Worm (Caenorhabditis elegans) whole organism, L3 larva: ENCODE measurements around the gene ZC204.17.
A peak's percentile ranks its signal among the peaks of the same experiment; 100 is the strongest.

Experiments
- ZK546.5 ChIP-seq: sonication (generic microtip); optimal IDR thresholded peaks from 2 replicates; lab custom pipeline; 2017; ENCODE audit warnings: missing biosample characterization, missing genetic modification characterization
- aly-2 ChIP-seq: fragments of 150-350 bp; optimal IDR thresholded peaks from 2 replicates; lab custom pipeline; 2014; ENCODE audit warnings: missing biosample characterization, missing genetic modification characterization
- ama-1 ChIP-seq: fragments of 150-350 bp; optimal IDR thresholded peaks from 2 replicates; lab custom pipeline; 2018
- ceh-16 ChIP-seq: sonication (generic microtip); optimal IDR thresholded peaks from 2 replicates; lab custom pipeline; 2017; ENCODE audit warnings: missing biosample characterization, missing genetic modification characterization
- ceh-82 ChIP-seq: fragments of 150-350 bp; optimal IDR thresholded peaks from 2 replicates; lab custom pipeline; 2014; ENCODE audit warnings: missing biosample characterization, missing genetic modification characterization
- daf-12 ChIP-seq: fragments of 150-350 bp; optimal IDR thresholded peaks from 2 replicates; lab custom pipeline; 2014; ENCODE audit warnings: missing biosample characterization, missing genetic modification reagents, missing genetic modification characterization
- egl-27 ChIP-seq: sonication (generic microtip); optimal IDR thresholded peaks from 4 replicates; lab custom pipeline; 2017; ENCODE audit warnings: missing biosample characterization, missing genetic modification reagents, missing genetic modification characterization
- egl-5 ChIP-seq: fragments of 150-350 bp; optimal IDR thresholded peaks from 2 replicates; lab custom pipeline; 2017; ENCODE audit warnings: missing biosample characterization, missing genetic modification reagents, missing genetic modification characterization, inconsistent platforms
- elt-1 ChIP-seq: fragments of 150-350 bp; optimal IDR thresholded peaks from 2 replicates; lab custom pipeline; 2014; ENCODE audit warnings: missing biosample characterization, missing genetic modification characterization
- elt-2 ChIP-seq: sonication (generic microtip); optimal IDR thresholded peaks from 2 replicates; lab custom pipeline; 2016; ENCODE audit warnings: missing genetic modification reagents, mild to moderate bottlenecking, missing genetic modification characterization, missing compliant biosample characterization
- eor-1 ChIP-seq, 2 experiments: fragments of 150-350 bp; optimal IDR thresholded peaks; 2 replicates each; lab custom pipeline; 2014 to 2018; ENCODE audit warnings: missing biosample characterization in 2 of 2, missing genetic modification characterization in 2 of 2
- fkh-10 ChIP-seq: sonication (generic microtip); optimal IDR thresholded peaks from 2 replicates; lab custom pipeline; 2017; ENCODE audit warnings: missing biosample characterization, missing genetic modification reagents, missing genetic modification characterization
- fkh-2 ChIP-seq: fragments of 150-350 bp; optimal IDR thresholded peaks from 2 replicates; lab custom pipeline; 2014; ENCODE audit warnings: missing biosample characterization, missing genetic modification reagents, missing genetic modification characterization
- jun-1 ChIP-seq: fragments of 150-350 bp; optimal IDR thresholded peaks from 2 replicates; lab custom pipeline; 2014; ENCODE audit warnings: missing biosample characterization, missing genetic modification reagents, missing genetic modification characterization
- lsy-12 ChIP-seq: sonication (generic microtip); optimal IDR thresholded peaks from 2 replicates; lab custom pipeline; 2016; ENCODE audit warnings: mild to moderate bottlenecking, missing genetic modification characterization, missing compliant biosample characterization
- mdl-1 ChIP-seq: fragments of 150-350 bp; optimal IDR thresholded peaks from 2 replicates; lab custom pipeline; 2014; ENCODE audit warnings: missing biosample characterization, missing genetic modification characterization
- mml-1 ChIP-seq: fragments of 150-350 bp; sonication (generic microtip); optimal IDR thresholded peaks from 3 replicates; lab custom pipeline; 2014; ENCODE audit warnings: missing biosample characterization, missing genetic modification characterization
- nfya-1 ChIP-seq: sonication (generic microtip); optimal IDR thresholded peaks from 2 replicates; lab custom pipeline; 2017; ENCODE audit warnings: missing genetic modification characterization, mild to moderate bottlenecking, missing compliant biosample characterization, antibody characterized with exemption, moderate library complexity; ENCODE audit not compliant: insufficient read depth
- nhr-11 ChIP-seq: fragments of 150-350 bp; optimal IDR thresholded peaks from 2 replicates; lab custom pipeline; 2014; ENCODE audit warnings: missing biosample characterization, missing genetic modification characterization
- nhr-237 ChIP-seq: fragments of 150-350 bp; optimal IDR thresholded peaks from 2 replicates; lab custom pipeline; 2014; ENCODE audit warnings: missing biosample characterization, missing genetic modification characterization
- nhr-28 ChIP-seq: fragments of 150-350 bp; optimal IDR thresholded peaks from 2 replicates; lab custom pipeline; 2014; ENCODE audit warnings: missing biosample characterization, missing genetic modification characterization
- nhr-43 ChIP-seq: sonication (generic microtip); optimal IDR thresholded peaks from 2 replicates; lab custom pipeline; 2016; ENCODE audit warnings: mild to moderate bottlenecking, missing genetic modification characterization, missing compliant biosample characterization; ENCODE audit not compliant: poor library complexity, severe bottlenecking
- nhr-76 ChIP-seq: fragments of 150-350 bp; sonication (generic microtip); optimal IDR thresholded peaks from 5 replicates; lab custom pipeline; 2014; ENCODE audit warnings: missing biosample characterization, missing genetic modification characterization
- pqm-1 ChIP-seq: fragments of 150-350 bp; optimal IDR thresholded peaks from 2 replicates; lab custom pipeline; 2017; ENCODE audit warnings: missing biosample characterization, missing genetic modification characterization, inconsistent platforms
- sea-2 ChIP-seq: fragments of 150-350 bp; sonication (generic microtip); optimal IDR thresholded peaks from 4 replicates; lab custom pipeline; 2014; ENCODE audit warnings: missing biosample characterization, missing genetic modification reagents, missing genetic modification characterization
- snpc-4 ChIP-seq: fragments of 150-350 bp; optimal IDR thresholded peaks from 2 replicates; lab custom pipeline; 2014; ENCODE audit warnings: missing biosample characterization, missing genetic modification characterization
- tbx-2 ChIP-seq: sonication (generic microtip); optimal IDR thresholded peaks from 2 replicates; lab custom pipeline; 2016; ENCODE audit warnings: mild to moderate bottlenecking, missing genetic modification characterization, missing compliant biosample characterization
- unc-39 ChIP-seq: sonication (generic microtip); optimal IDR thresholded peaks from 4 replicates; lab custom pipeline; 2017; ENCODE audit warnings: missing biosample characterization, missing genetic modification characterization
- zag-1 ChIP-seq: fragments of 150-350 bp; optimal IDR thresholded peaks from 2 replicates; lab custom pipeline; 2014; ENCODE audit warnings: missing biosample characterization, missing genetic modification characterization
- ztf-4 ChIP-seq: fragments of 150-350 bp; optimal IDR thresholded peaks from 2 replicates; lab custom pipeline; 2014; ENCODE audit warnings: missing biosample characterization, missing genetic modification characterization

The ZC204.17 gene

ce11 chrII:1682218-1682617 is 36.1 kb upstream of the ZC204.17 start, which contains the start of gene fbxb-26:
Gene fbxb-26, plus strand, starts transcription at chrII:1682518.
- TF ChIP-seq eor-1 (tag; optimal IDR thresholded peaks at IDR 0.05; lab: Kevin White, UChicago) (no peak), mml-1 (tag; lab: Kevin White, UChicago) (no peak), nhr-43 (no peak), ZK546.5 (no peak), nhr-76 (no peak), nhr-11 (no peak), ceh-82 (tag; lab: Kevin White, UChicago) (no peak), lsy-12 (tag; lab: Kevin White, UChicago) (no peak)
- TF ChIP-seq, all 47 proteins: peak for 0

ce11 chrII:1679081-1679480 is 33.0 kb upstream of the ZC204.17 start, which contains the start of gene irld-36:
Gene irld-36, plus strand, starts transcription at chrII:1679381.
- TF ChIP-seq nhr-43 (no peak), nhr-237 (no peak)

ce11 chrII:1676088-1676487 is 30.0 kb upstream of the ZC204.17 start, which contains the start of gene fbxb-17:
Gene fbxb-17, plus strand, starts transcription at chrII:1676388.
- TF ChIP-seq elt-1 (no peak), ceh-16 (tag; lab: Kevin White, UChicago) (no peak), lsy-12 (tag; lab: Kevin White, UChicago) (no peak)

- no peak for TF ChIP-seq egl-5
- no peak for TF ChIP-seq pqm-1 (tag; lab: Kevin White, UChicago)
- no peak for TF ChIP-seq sea-2
- no peak for TF ChIP-seq nhr-76
- TF ChIP-seq ama-1 (lab: Kevin White, UChicago): no peak
- no peak for TF ChIP-seq elt-1
- no peak for TF ChIP-seq snpc-4 (tag; lab: Kevin White, UChicago)
- no peak for TF ChIP-seq ztf-4 (tag; lab: Kevin White, UChicago)
- no peak for TF ChIP-seq zag-1 (tag; lab: Kevin White, UChicago)
- TF ChIP-seq fkh-10 (GFP tag; lab: Kevin White, UChicago): no peak
Measured at ce11 chrII:1672673-1673072, 26.6 kb upstream of the ZC204.17 start.

ce11 chrII:1670985-1671384 is 24.9 kb upstream of the ZC204.17 start:
- TF ChIP-seq daf-12 (tag; lab: Kevin White, UChicago) (no peak), ZK546.5 (no peak), fkh-10 (GFP tag; lab: Kevin White, UChicago) (no peak), mdl-1 (tag; lab: Kevin White, UChicago) (no peak), aly-2 (tag; lab: Kevin White, UChicago) (no peak), jun-1 (tag; lab: Kevin White, UChicago) (no peak)

ce11 chrII:1670260-1670879 is 24.3 kb upstream of the ZC204.17 start, which contains the start of gene nhx-6:
Gene nhx-6, plus strand, starts transcription at chrII:1670829.
- peak; percentile 66 for TF ChIP-seq elt-2 (tag; lab: Kevin White, UChicago)
- no peak for TF ChIP-seq elt-1
- TF ChIP-seq pqm-1 (tag; lab: Kevin White, UChicago): peak; percentile 5

- TF ChIP-seq fkh-10 (GFP tag; lab: Kevin White, UChicago) (no peak), nfya-1 (tag; lab: Kevin White, UChicago) (no peak), egl-5 (no peak), nhr-28 (no peak), nhr-76 (no peak), fkh-2 (tag; lab: Kevin White, UChicago) (no peak), elt-2 (tag; lab: Kevin White, UChicago) (no peak), tbx-2 (tag; lab: Kevin White, UChicago) (no peak), egl-27 (tag; lab: Kevin White, UChicago) (no peak), elt-1 (no peak), jun-1 (tag; lab: Kevin White, UChicago) (no peak), ZK546.5 (no peak), unc-39 (no peak)
Measured at ce11 chrII:1668913-1669312, 22.8 kb upstream of the ZC204.17 start, which contains the start of gene srw-97. Gene srw-97, minus strand, starts transcription at chrII:1669013.
